Worm (Caenorhabditis elegans) whole organism, L4 larva: ENCODE data around the gene K09E3.7.

Source experiments
- D1046.2 ChIP-seq: fragments of 200-800 bp; sonication (Bioruptor generic); IDR thresholded peaks from 2 replicates; pipeline ENCODE4 v1.3.6; 2022; ENCODE audit warnings: missing genetic modification characterization, missing compliant biosample characterization
- R02D3.7 ChIP-seq: fragments of 150-350 bp; sonication (generic microtip); optimal IDR thresholded peaks from 3 replicates; lab custom pipeline; 2014; ENCODE audit warnings: missing biosample characterization, missing genetic modification characterization
- Y75B8A.6 ChIP-seq: fragments of 200-800 bp; sonication (Bioruptor generic); IDR thresholded peaks from 2 replicates; pipeline ENCODE4 v1.3.6; 2022; ENCODE audit warnings: missing genetic modification reagents, missing genetic modification characterization, missing compliant biosample characterization
- ZK337.2 ChIP-seq: fragments of 200-800 bp; sonication (Bioruptor generic); IDR thresholded peaks from 2 replicates; pipeline ENCODE4 v1.3.6; 2022; ENCODE audit warnings: missing genetic modification reagents, missing genetic modification characterization, missing compliant biosample characterization
- ZK546.5 ChIP-seq, 2 experiments: sonication (generic microtip); optimal IDR thresholded peaks; 2 replicates each; lab custom pipeline; 2017; ENCODE audit warnings: missing biosample characterization in 2 of 2, missing genetic modification characterization in 2 of 2
- aly-2 ChIP-seq: sonication (generic microtip); optimal IDR thresholded peaks from 2 replicates; lab custom pipeline; 2018; ENCODE audit warnings: missing biosample characterization, missing genetic modification characterization
- ceh-20 ChIP-seq: fragments of 200-800 bp; sonication (Bioruptor generic); IDR thresholded peaks from 2 replicates; pipeline ENCODE4 v1.3.6; 2022; ENCODE audit warnings: missing genetic modification reagents, missing genetic modification characterization, missing compliant biosample characterization
- ceh-44 ChIP-seq: fragments of 200-800 bp; sonication (Bioruptor generic); IDR thresholded peaks from 2 replicates; pipeline ENCODE4 v1.3.6; 2022; ENCODE audit warnings: missing genetic modification reagents, missing genetic modification characterization, missing compliant biosample characterization
- ces-1 ChIP-seq: fragments of 150-350 bp; sonication (generic microtip); optimal IDR thresholded peaks from 4 replicates; lab custom pipeline; 2014; ENCODE audit warnings: missing biosample characterization, missing genetic modification reagents, missing genetic modification characterization
- daf-16 ChIP-seq, 3 experiments: sonication (generic microtip); optimal IDR thresholded peaks; 2 replicates each; lab custom pipeline; 2016 to 2017; ENCODE audit warnings: missing genetic modification characterization in 3 of 3, missing genetic modification reagents in 3 of 3, mild to moderate bottlenecking in 2 of 3, missing compliant biosample characterization in 2 of 3, missing biosample characterization in 1 of 3, moderate library complexity in 1 of 3
- daf-8 ChIP-seq: fragments of 200-800 bp; sonication (Bioruptor generic); IDR thresholded peaks from 2 replicates; pipeline ENCODE4 v1.3.6; 2022; ENCODE audit warnings: missing genetic modification characterization, missing compliant biosample characterization
- dmd-6 ChIP-seq: fragments of 200-800 bp; sonication (Bioruptor generic); IDR thresholded peaks from 2 replicates; pipeline ENCODE4 v1.3.6; 2022; ENCODE audit warnings: missing genetic modification reagents, missing genetic modification characterization, missing compliant biosample characterization
- dmd-8 ChIP-seq: fragments of 200-800 bp; sonication (Bioruptor generic); IDR thresholded peaks from 2 replicates; pipeline ENCODE4 v1.3.6; 2022; ENCODE audit warnings: missing genetic modification characterization, missing compliant biosample characterization
- dpl-1 ChIP-seq: fragments of 150-350 bp; optimal IDR thresholded peaks from 2 replicates; lab custom pipeline; 2014; ENCODE audit warnings: missing biosample characterization, missing genetic modification reagents, missing genetic modification characterization
- duxl-1 ChIP-seq: sonication (generic microtip); optimal IDR thresholded peaks from 2 replicates; lab custom pipeline; 2016; ENCODE audit warnings: mild to moderate bottlenecking, missing genetic modification characterization, moderate library complexity, missing compliant biosample characterization; ENCODE audit not compliant: poor library complexity
- egl-27 ChIP-seq: sonication (generic microtip); optimal IDR thresholded peaks from 3 replicates; lab custom pipeline; 2017; ENCODE audit warnings: missing biosample characterization, missing genetic modification reagents, missing genetic modification characterization
- egl-43 ChIP-seq: fragments of 200-800 bp; sonication (Bioruptor generic); IDR thresholded peaks from 2 replicates; pipeline ENCODE4 v1.3.6; 2022; ENCODE audit warnings: missing genetic modification reagents, missing genetic modification characterization, missing compliant biosample characterization
- fos-1 ChIP-seq: fragments of 150-350 bp; optimal IDR thresholded peaks from 2 replicates; lab custom pipeline; 2014; ENCODE audit warnings: missing biosample characterization, missing genetic modification characterization
- gei-8 ChIP-seq: fragments of 200-800 bp; sonication (Bioruptor generic); optimal IDR thresholded peaks from 2 replicates; lab custom pipeline; 2018; ENCODE audit warnings: mild to moderate bottlenecking, missing genetic modification characterization, missing compliant biosample characterization
- hif-1 ChIP-seq, 2 experiments: sonication (generic microtip); optimal IDR thresholded peaks; 2 replicates each; lab custom pipeline; 2016 to 2017; ENCODE audit warnings: missing compliant biosample characterization in 2 of 2, missing genetic modification characterization in 2 of 2, missing genetic modification reagents in 2 of 2, missing genotype in 2 of 2, mild to moderate bottlenecking in 1 of 2
- hlh-30 ChIP-seq: sonication (generic microtip); optimal IDR thresholded peaks from 2 replicates; lab custom pipeline; 2017; ENCODE audit warnings: antibody characterized with exemption, mild to moderate bottlenecking, missing genetic modification characterization, missing compliant biosample characterization; ENCODE audit not compliant: insufficient read depth
- jun-1 ChIP-seq: fragments of 150-350 bp; optimal IDR thresholded peaks from 2 replicates; lab custom pipeline; 2014; ENCODE audit warnings: missing biosample characterization, missing genetic modification reagents, missing genetic modification characterization
- lim-7 ChIP-seq: fragments of 200-800 bp; sonication (Bioruptor generic); IDR thresholded peaks from 2 replicates; pipeline ENCODE4 v1.3.6; 2022; ENCODE audit warnings: missing genetic modification characterization, missing compliant biosample characterization
- lin-1 ChIP-seq: fragments of 200-800 bp; sonication (Bioruptor generic); IDR thresholded peaks from 2 replicates; pipeline ENCODE4 v1.3.6; 2022; ENCODE audit warnings: missing genetic modification reagents, missing genetic modification characterization, missing compliant biosample characterization
- lin-39 ChIP-seq: fragments of 150-350 bp; optimal IDR thresholded peaks from 2 replicates; lab custom pipeline; 2014; ENCODE audit warnings: missing biosample characterization, missing genetic modification reagents, missing genetic modification characterization
- madf-9 ChIP-seq: fragments of 200-800 bp; sonication (Bioruptor generic); conservative IDR thresholded peaks from 2 replicates; pipeline ENCODE4 v1.3.6; 2022; ENCODE audit warnings: missing genetic modification reagents, missing genetic modification characterization, missing compliant biosample characterization
- mep-1 ChIP-seq: fragments of 150-350 bp; sonication (generic microtip); optimal IDR thresholded peaks from 3 replicates; lab custom pipeline; 2014; ENCODE audit warnings: missing biosample characterization, missing genetic modification characterization
- mes-2 ChIP-seq: sonication (generic microtip); optimal IDR thresholded peaks from 2 replicates; lab custom pipeline; 2016; ENCODE audit warnings: missing genotype, mild to moderate bottlenecking, missing genetic modification characterization, missing compliant biosample characterization; ENCODE audit not compliant: poor library complexity, severe bottlenecking
- mxl-2 ChIP-seq: fragments of 200-800 bp; sonication (Bioruptor generic); conservative IDR thresholded peaks from 2 replicates; pipeline ENCODE4 v1.3.6; 2022; ENCODE audit warnings: missing genetic modification reagents, missing genetic modification characterization, missing compliant biosample characterization
- mxl-3 ChIP-seq: fragments of 200-800 bp; sonication (Bioruptor generic); optimal IDR thresholded peaks from 2 replicates; lab custom pipeline; 2018; ENCODE audit warnings: mild to moderate bottlenecking, missing genetic modification characterization, missing compliant biosample characterization
- nhr-10 ChIP-seq: fragments of 150-350 bp; optimal IDR thresholded peaks from 2 replicates; lab custom pipeline; 2014; ENCODE audit warnings: missing biosample characterization, missing genetic modification characterization
- nhr-11 ChIP-seq: fragments of 150-350 bp; optimal IDR thresholded peaks from 2 replicates; lab custom pipeline; 2014; ENCODE audit warnings: missing biosample characterization, missing genetic modification characterization
- nhr-111 ChIP-seq: fragments of 200-800 bp; sonication (Bioruptor generic); optimal IDR thresholded peaks from 2 replicates; lab custom pipeline; 2018; ENCODE audit warnings: mild to moderate bottlenecking, missing genetic modification characterization, missing compliant biosample characterization
- nhr-237 ChIP-seq: sonication (generic microtip); optimal IDR thresholded peaks from 2 replicates; lab custom pipeline; 2017; ENCODE audit warnings: missing biosample characterization, missing genetic modification characterization
- nhr-25 ChIP-seq: sonication (generic microtip); optimal IDR thresholded peaks from 2 replicates; lab custom pipeline; 2017; ENCODE audit warnings: missing genetic modification characterization, mild to moderate bottlenecking, missing compliant biosample characterization, antibody characterized with exemption, moderate library complexity, borderline replicate concordance; ENCODE audit not compliant: insufficient read depth
- nhr-41 ChIP-seq: fragments of 200-800 bp; sonication (Bioruptor generic); IDR thresholded peaks from 2 replicates; pipeline ENCODE4 v1.3.6; 2022; ENCODE audit warnings: missing genetic modification reagents, missing genetic modification characterization, missing compliant biosample characterization
- nhr-76 ChIP-seq: fragments of 150-350 bp; optimal IDR thresholded peaks from 2 replicates; lab custom pipeline; 2014; ENCODE audit warnings: missing biosample characterization, missing genetic modification characterization
- nhr-77 ChIP-seq: fragments of 150-350 bp; optimal IDR thresholded peaks from 2 replicates; lab custom pipeline; 2014; ENCODE audit warnings: missing biosample characterization, missing genetic modification characterization
- pqm-1 ChIP-seq: sonication (generic microtip); optimal IDR thresholded peaks from 2 replicates; lab custom pipeline; 2017; ENCODE audit warnings: missing biosample characterization, missing genetic modification characterization
- set-16 ChIP-seq: fragments of 200-800 bp; sonication (Bioruptor generic); IDR thresholded peaks from 2 replicates; pipeline ENCODE4 v1.3.6; 2022; ENCODE audit warnings: missing genetic modification reagents, missing genetic modification characterization, missing compliant biosample characterization
- skn-1 ChIP-seq: fragments of 150-350 bp; optimal IDR thresholded peaks from 2 replicates; lab custom pipeline; 2014; ENCODE audit warnings: missing biosample characterization, missing genetic modification characterization
- snpc-1.2 ChIP-seq: fragments of 200-800 bp; sonication (Bioruptor generic); IDR thresholded peaks from 2 replicates; pipeline ENCODE4 v1.3.6; 2022; ENCODE audit warnings: missing genetic modification reagents, missing genetic modification characterization, missing compliant biosample characterization
- tag-97 ChIP-seq: fragments of 200-800 bp; sonication (Bioruptor generic); IDR thresholded peaks from 2 replicates; pipeline ENCODE4 v1.3.6; 2022; ENCODE audit warnings: missing genetic modification characterization, missing compliant biosample characterization
- unc-130 ChIP-seq: sonication (generic microtip); optimal IDR thresholded peaks from 2 replicates; lab custom pipeline; 2016; ENCODE audit warnings: missing genetic modification reagents, missing genetic modification characterization, missing compliant biosample characterization
- zag-1 ChIP-seq: fragments of 150-350 bp; optimal IDR thresholded peaks from 2 replicates; lab custom pipeline; 2014; ENCODE audit warnings: missing biosample characterization, missing genetic modification characterization
- zfp-3 ChIP-seq: fragments of 200-800 bp; sonication (Bioruptor generic); conservative IDR thresholded peaks from 2 replicates; pipeline ENCODE4 v1.3.6; 2022; ENCODE audit warnings: missing genetic modification reagents, missing genetic modification characterization, missing compliant biosample characterization
- zip-2 ChIP-seq: fragments of 150-350 bp; optimal IDR thresholded peaks from 2 replicates; lab custom pipeline; 2014; ENCODE audit warnings: missing biosample characterization, missing genetic modification characterization
- ztf-11 ChIP-seq: fragments of 150-350 bp; optimal IDR thresholded peaks from 2 replicates; lab custom pipeline; 2014; ENCODE audit warnings: missing biosample characterization, missing genetic modification characterization
- ztf-7 ChIP-seq: fragments of 150-350 bp; optimal IDR thresholded peaks from 2 replicates; lab custom pipeline; 2014; ENCODE audit warnings: missing biosample characterization, missing genetic modification characterization

The K09E3.7 gene

DNA sequence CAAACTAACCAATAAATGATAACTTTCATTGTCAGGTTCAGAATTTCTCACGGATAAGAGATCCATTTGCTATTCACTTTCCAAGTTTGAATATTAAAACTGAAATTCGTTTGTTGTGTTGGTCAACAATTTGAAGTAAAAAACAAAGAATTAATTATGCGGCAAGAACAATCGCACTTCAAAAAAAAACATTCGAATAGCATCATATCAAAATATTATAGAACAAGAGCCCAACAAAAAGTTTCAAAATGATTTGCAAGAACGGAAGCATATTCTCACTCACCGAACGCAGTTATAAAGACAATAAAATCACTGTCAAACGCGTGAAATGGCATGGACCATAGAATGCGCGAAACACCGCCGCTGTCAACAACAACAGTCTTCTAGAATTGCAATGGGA lies at the start of gene K09E3.7:
Gene K09E3.7, minus strand, starts transcription at position 101 of the 400 bp plus-strand sequence.
- TF ChIP-seq R02D3.7 (tag; lab: Kevin White, UChicago): no peak

ce11 chrX:17181220-17181619 lies 46.9 kb upstream of the K09E3.7 start:
- TF ChIP-seq lin-1 (GFP tag; lab: Robert Waterston, UW) (no peak), egl-43 (GFP tag; lab: Robert Waterston, UW) (no peak), zag-1 (tag; lab: Kevin White, UChicago) (no peak), ZK546.5 (tag; optimal IDR thresholded peaks at IDR 0.05; lab: Kevin White, UChicago) (no peak), ceh-44 (GFP tag; lab: Robert Waterston, UW) (no peak), gei-8 (GFP tag; lab: Kevin White, UChicago) (no peak), mes-2 (peak; percentile 89), aly-2 (tag; lab: Kevin White, UChicago) (no peak), fos-1 (tag; lab: Kevin White, UChicago) (no peak), nhr-237 (tag; lab: Kevin White, UChicago) (no peak), nhr-76 (tag; lab: Kevin White, UChicago) (no peak), nhr-41 (GFP tag; lab: Robert Waterston, UW) (no peak), ces-1 (GFP tag; lab: Kevin White, UChicago) (no peak), egl-27 (tag; lab: Kevin White, UChicago) (no peak), nhr-77 (tag; lab: Kevin White, UChicago) (peak; percentile 93), zfp-3 (GFP tag; lab: Robert Waterston, UW) (no peak), dmd-6 (GFP tag; lab: Robert Waterston, UW) (no peak; the same call in 1 of the 2 replicates), tag-97 (GFP tag; lab: Robert Waterston, UW) (no peak), dmd-8 (GFP tag; lab: Robert Waterston, UW) (no peak), hif-1 (tag; optimal IDR thresholded peaks at IDR 0.05; lab: Kevin White, UChicago) (no peak), mxl-3 (GFP tag; lab: Kevin White, UChicago) (peak; percentile 6), nhr-10 (tag; lab: Kevin White, UChicago) (peak; percentile 26), lin-39 (tag; lab: Kevin White, UChicago) (no peak), jun-1 (tag; lab: Kevin White, UChicago) (peak; percentile 61), nhr-111 (GFP tag; lab: Kevin White, UChicago) (no peak), ZK337.2 (GFP tag; lab: Robert Waterston, UW) (no peak), set-16 (no peak), ztf-11 (tag; lab: Kevin White, UChicago) (no peak), mxl-2 (GFP tag; lab: Robert Waterston, UW) (no peak), zip-2 (no peak), Y75B8A.6 (GFP tag; lab: Robert Waterston, UW) (no peak), unc-130 (GFP tag; lab: Kevin White, UChicago) (no peak), snpc-1.2 (GFP tag; lab: Robert Waterston, UW) (no peak), hlh-30 (tag; lab: Kevin White, UChicago) (peak; percentile 31), mep-1 (peak; percentile 84), D1046.2 (GFP tag; lab: Robert Waterston, UW) (no peak), ztf-7 (tag; lab: Kevin White, UChicago) (peak; percentile 63), dpl-1 (peak; percentile 33), daf-8 (no peak), daf-16 (GFP tag; optimal IDR thresholded peaks at IDR 0.05; lab: Kevin White, UChicago) (peak in 1 of 2 experiments; percentile 8), daf-16 (tag; optimal IDR thresholded peaks at IDR 0.05; lab: Kevin White, UChicago) (peak; percentile 54), duxl-1 (peak; percentile 68), ceh-20 (no peak), madf-9 (GFP tag; lab: Robert Waterston, UW) (0 out of 2 replicates have a peak, but pooled peaks have one; percentile 11), nhr-25 (tag; lab: Kevin White, UChicago) (no peak), lim-7 (no peak), nhr-11 (tag; lab: Kevin White, UChicago) (peak; percentile 65), skn-1 (tag; lab: Kevin White, UChicago) (no peak), pqm-1 (peak; percentile 49)
